Worm (Caenorhabditis elegans) whole organism, L2 larva: ENCODE results near the gene dim-1.

Source experiments
- ceh-16 ChIP-seq: fragments of 150-350 bp; optimal IDR thresholded peaks from 2 replicates; lab custom pipeline; 2014; ENCODE audit warnings: missing biosample characterization, missing genetic modification characterization
- egl-27 ChIP-seq: sonication (generic microtip); optimal IDR thresholded peaks from 3 replicates; lab custom pipeline; 2017; ENCODE audit warnings: missing biosample characterization, missing genetic modification reagents, missing genetic modification characterization
- elt-3 ChIP-seq: sonication (generic microtip); optimal IDR thresholded peaks from 2 replicates; lab custom pipeline; 2017; ENCODE audit warnings: missing biosample characterization, missing genetic modification characterization
- lin-11 ChIP-seq: fragments of 150-350 bp; sonication (generic microtip); optimal IDR thresholded peaks from 2 replicates; lab custom pipeline; 2014; ENCODE audit warnings: missing biosample characterization, missing genetic modification characterization, inconsistent platforms, mixed read lengths
- lin-13 ChIP-seq: fragments of 150-350 bp; optimal IDR thresholded peaks from 2 replicates; lab custom pipeline; 2014; ENCODE audit warnings: missing biosample characterization, missing genetic modification reagents, missing genetic modification characterization
- lin-39 ChIP-seq: fragments of 150-350 bp; optimal IDR thresholded peaks from 2 replicates; lab custom pipeline; 2014; ENCODE audit warnings: missing biosample characterization, missing genetic modification reagents, missing genetic modification characterization
- lsy-2 ChIP-seq, 2 experiments: fragments of 150-350 bp in 1 of 2; sonication (generic microtip) in 1 of 2; optimal IDR thresholded peaks; 2 replicates each; lab custom pipeline; 2014 to 2017; ENCODE audit warnings: missing biosample characterization in 2 of 2, missing genetic modification characterization in 2 of 2
- mdl-1 ChIP-seq, 2 experiments: fragments of 150-350 bp in 1 of 2; sonication (generic microtip) in 1 of 2; optimal IDR thresholded peaks; 2 replicates each; lab custom pipeline; 2017; ENCODE audit warnings: missing biosample characterization in 2 of 2, missing genetic modification characterization in 2 of 2
- nhr-10 ChIP-seq: sonication (generic microtip); optimal IDR thresholded peaks from 2 replicates; lab custom pipeline; 2017; ENCODE audit warnings: missing biosample characterization, missing genetic modification characterization
- nhr-11 ChIP-seq: fragments of 150-350 bp; optimal IDR thresholded peaks from 2 replicates; lab custom pipeline; 2014; ENCODE audit warnings: missing biosample characterization, missing genetic modification characterization
- nhr-12 ChIP-seq: fragments of 150-350 bp; optimal IDR thresholded peaks from 2 replicates; lab custom pipeline; 2014; ENCODE audit warnings: missing biosample characterization, missing genetic modification characterization
- snpc-4 ChIP-seq: fragments of 150-350 bp; optimal IDR thresholded peaks from 2 replicates; lab custom pipeline; 2014; ENCODE audit warnings: missing biosample characterization, missing genetic modification characterization
- unc-62 ChIP-seq: fragments of 150-350 bp; optimal IDR thresholded peaks from 2 replicates; lab custom pipeline; 2014; ENCODE audit warnings: missing biosample characterization, missing genetic modification reagents, missing genetic modification characterization
- zag-1 ChIP-seq: fragments of 150-350 bp; optimal IDR thresholded peaks from 2 replicates; lab custom pipeline; 2014; ENCODE audit warnings: missing biosample characterization, missing genetic modification characterization

- TF ChIP-seq nhr-11 (tag; lab: Kevin White, UChicago) (no peak), snpc-4 (tag; lab: Kevin White, UChicago) (no peak), nhr-12 (tag; lab: Kevin White, UChicago) (no peak), unc-62 (GFP tag; lab: Kevin White, UChicago) (no peak), nhr-10 (tag; lab: Kevin White, UChicago) (no peak), lsy-2 (tag; optimal IDR thresholded peaks at IDR 0.05; lab: Kevin White, UChicago) (no peak), zag-1 (tag; lab: Kevin White, UChicago) (no peak), lin-11 (no peak), elt-3 (tag; lab: Kevin White, UChicago) (no peak), egl-27 (tag; lab: Kevin White, UChicago) (no peak), mdl-1 (tag; optimal IDR thresholded peaks at IDR 0.05; lab: Kevin White, UChicago) (no peak), lin-39 (no peak), lin-13 (GFP tag; lab: Kevin White, UChicago) (no peak), ceh-16 (tag; lab: Kevin White, UChicago) (no peak)
These were observed 16.5 kb upstream of the dim-1 start for ce11 chrX:8074527-8074926.
